Worm (Caenorhabditis elegans): Measurements from ENCODE around the gene F15D4.6.

Gene F15D4.6

ce11 chrII:13239593-13239992, 9.4 kb upstream of the F15D4.6 start:
- TF ChIP-seq blmp-1 (tag; optimal IDR thresholded peaks at IDR 0.05), result no peak
- TF ChIP-seq mls-2 (tag; optimal IDR thresholded peaks at IDR 0.05), result no peak
- TF ChIP-seq pha-4 (tag; optimal IDR thresholded peaks at IDR 0.05), result no peak
- TF ChIP-seq nhr-12 (tag; optimal IDR thresholded peaks at IDR 0.05), result no peak
- no peak for TF ChIP-seq flh-1 (GFP tag; optimal IDR thresholded peaks at IDR 0.05)
- TF ChIP-seq bed-3 (GFP tag; optimal IDR thresholded peaks at IDR 0.05), result no peak
- TF ChIP-seq nhr-2 (tag; optimal IDR thresholded peaks at IDR 0.05), result no peak
- TF ChIP-seq M03D4.4 (tag; optimal IDR thresholded peaks at IDR 0.05), result no peak
- no peak for TF ChIP-seq zip-8 (tag; optimal IDR thresholded peaks at IDR 0.05)
- TF ChIP-seq lin-32 (GFP tag; optimal IDR thresholded peaks at IDR 0.05), result no peak
- no peak for TF ChIP-seq unc-39 (tag; optimal IDR thresholded peaks at IDR 0.05)

ce11 chrII:13243021-13243420, 6.0 kb upstream of the F15D4.6 start, which contains the start of gene F15D4.4:
Gene F15D4.4, minus strand, starts transcription at chrII:13243121.
- TF ChIP-seq ceh-83 (GFP tag; optimal IDR thresholded peaks at IDR 0.05) (no peak), tbx-8 (GFP tag; optimal IDR thresholded peaks at IDR 0.05) (no peak), flh-1 (GFP tag; optimal IDR thresholded peaks at IDR 0.05) (no peak), blmp-1 (tag; optimal IDR thresholded peaks at IDR 0.05) (no peak), lin-32 (GFP tag; optimal IDR thresholded peaks at IDR 0.05) (no peak), M03D4.4 (tag; optimal IDR thresholded peaks at IDR 0.05) (no peak), bed-3 (GFP tag; optimal IDR thresholded peaks at IDR 0.05) (no peak), nhr-2 (tag; optimal IDR thresholded peaks at IDR 0.05) (no peak), lsy-2 (tag; optimal IDR thresholded peaks at IDR 0.05) (no peak), unc-39 (tag; optimal IDR thresholded peaks at IDR 0.05) (no peak), ceh-43 (GFP tag; optimal IDR thresholded peaks at IDR 0.05) (no peak)

- TF ChIP-seq cnd-1 (tag; optimal IDR thresholded peaks at IDR 0.05), result no peak
- no peak for TF ChIP-seq mep-1 (tag; optimal IDR thresholded peaks at IDR 0.05)
- TF ChIP-seq bed-3 (GFP tag; optimal IDR thresholded peaks at IDR 0.05), result no peak
- TF ChIP-seq M03D4.4 (tag; optimal IDR thresholded peaks at IDR 0.05), result no peak
- TF ChIP-seq elt-1 (tag; optimal IDR thresholded peaks at IDR 0.05; ENCODE audit: borderline replicate concordance, insufficient read depth), result no peak
- no peak for TF ChIP-seq unc-120 (tag; optimal IDR thresholded peaks at IDR 0.05; ENCODE audit: poor library complexity, severe bottlenecking)
- no peak for TF ChIP-seq ztf-11 (tag; optimal IDR thresholded peaks at IDR 0.05)
- TF ChIP-seq lsy-2 (tag; optimal IDR thresholded peaks at IDR 0.05), result no peak
- no peak for TF ChIP-seq nhr-28 (tag; optimal IDR thresholded peaks at IDR 0.05)
- no peak for TF ChIP-seq mab-5 (tag; optimal IDR thresholded peaks at IDR 0.05)
- TF ChIP-seq lin-13 (tag; optimal IDR thresholded peaks at IDR 0.05), result no peak
- no peak for TF ChIP-seq tbx-8 (GFP tag; optimal IDR thresholded peaks at IDR 0.05)
- TF ChIP-seq flh-1 (GFP tag; optimal IDR thresholded peaks at IDR 0.05), result no peak
- no peak for TF ChIP-seq drap-1 (GFP tag; optimal IDR thresholded peaks at IDR 0.05)
- no peak for TF ChIP-seq elt-3 (tag; optimal IDR thresholded peaks at IDR 0.05)
These were observed 3.9 kb upstream of the F15D4.6 start, which contains the start of gene F15D4.5 for ce11 chrII:13245076-13245475. Gene F15D4.5, plus strand, starts transcription at chrII:13245376.

- TF ChIP-seq hlh-1 (tag; optimal IDR thresholded peaks at IDR 0.05), result no peak
- TF ChIP-seq unc-120 (tag; optimal IDR thresholded peaks at IDR 0.05; ENCODE audit: poor library complexity, severe bottlenecking), result no peak
- TF ChIP-seq ceh-39 (tag; optimal IDR thresholded peaks at IDR 0.05), result no peak
- no peak for TF ChIP-seq nhr-12 (tag; optimal IDR thresholded peaks at IDR 0.05)
- no peak for TF ChIP-seq ces-1 (GFP tag; optimal IDR thresholded peaks at IDR 0.05)
- TF ChIP-seq mab-5 (tag; optimal IDR thresholded peaks at IDR 0.05), result no peak
- TF ChIP-seq flh-1 (GFP tag; optimal IDR thresholded peaks at IDR 0.05), result no peak
- no peak for TF ChIP-seq nhr-76 (tag; optimal IDR thresholded peaks at IDR 0.05)
- no peak for TF ChIP-seq nhr-28 (tag; optimal IDR thresholded peaks at IDR 0.05)
- no peak for TF ChIP-seq cnd-1 (tag; optimal IDR thresholded peaks at IDR 0.05)
These were observed 6.3 kb downstream of the F15D4.6 start for ce11 chrII:13255291-13255690.

ce11 chrII:13260540-13260939, 11.6 kb downstream of the F15D4.6 start:
- TF ChIP-seq elt-3 (tag; optimal IDR thresholded peaks at IDR 0.05) (no peak), sptf-1 (tag; optimal IDR thresholded peaks at IDR 0.05) (no peak), M03D4.4 (tag; optimal IDR thresholded peaks at IDR 0.05) (no peak), ceh-39 (tag; optimal IDR thresholded peaks at IDR 0.05) (no peak), nhr-28 (tag; optimal IDR thresholded peaks at IDR 0.05) (no peak), mab-5 (tag; optimal IDR thresholded peaks at IDR 0.05) (no peak), mep-1 (tag; optimal IDR thresholded peaks at IDR 0.05) (no peak), unc-62 (GFP tag; optimal IDR thresholded peaks at IDR 0.05) (no peak), elt-1 (tag; optimal IDR thresholded peaks at IDR 0.05; ENCODE audit: borderline replicate concordance, insufficient read depth) (no peak), drap-1 (GFP tag; optimal IDR thresholded peaks at IDR 0.05) (no peak), nhr-237 (tag; optimal IDR thresholded peaks at IDR 0.05) (no peak), hlh-1 (tag; optimal IDR thresholded peaks at IDR 0.05) (no peak)
